Worm (Caenorhabditis elegans): ENCODE measurements around the gene swan-1.

DNA sequence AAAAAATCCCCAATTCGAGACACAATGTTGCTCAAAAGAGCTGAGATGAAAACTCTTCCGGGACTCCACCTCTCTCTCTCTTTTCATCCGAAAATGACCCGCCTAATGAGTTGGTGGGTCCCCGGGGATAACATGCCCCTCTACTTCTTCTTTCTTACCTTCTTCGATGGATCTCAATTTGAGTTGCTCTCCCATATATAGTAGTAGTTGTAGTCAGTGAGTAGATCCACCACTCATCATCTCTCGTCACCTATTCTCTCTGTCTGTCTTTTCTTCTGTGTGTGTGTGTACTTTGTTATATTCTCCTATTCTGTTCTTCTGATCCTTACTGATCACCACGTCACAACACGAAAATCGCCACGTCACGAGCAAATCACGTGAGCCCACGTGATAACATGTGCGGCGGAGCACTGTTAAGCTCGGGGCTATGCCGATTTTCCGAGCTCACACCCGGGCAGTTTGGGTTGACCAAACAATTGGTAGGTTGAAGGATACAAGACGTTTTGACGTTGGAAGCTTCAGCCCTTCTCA is 10.7 kb downstream of the swan-1 start, which contains the start of gene twk-32:
- TF ChIP-seq C38D4.7 (GFP tag; optimal IDR thresholded peaks at IDR 0.05) (no peak), ama-1 (optimal IDR thresholded peaks at IDR 0.05) (no peak), hlh-8 (tag; optimal IDR thresholded peaks at IDR 0.05) (no peak), pag-3 (tag; optimal IDR thresholded peaks at IDR 0.05; ENCODE audit: borderline replicate concordance) (no peak), che-1 (tag; optimal IDR thresholded peaks at IDR 0.05) (no peak), hlh-15 (tag; optimal IDR thresholded peaks at IDR 0.05) (no peak), zip-5 (tag; optimal IDR thresholded peaks at IDR 0.05) (no peak)
